Worm (Caenorhabditis elegans) whole organism, late embryonic: ENCODE data around the gene tyra-2.

Experiments
- C08G9.2 ChIP-seq: sonication (generic microtip); optimal IDR thresholded peaks from 2 replicates; lab custom pipeline; 2016; ENCODE audit warnings: mild to moderate bottlenecking, missing genetic modification characterization, moderate library complexity, missing compliant biosample characterization
- C38D4.7 ChIP-seq: fragments of 200-800 bp; sonication (Bioruptor generic); optimal IDR thresholded peaks from 2 replicates; lab custom pipeline; 2018; ENCODE audit warnings: mild to moderate bottlenecking, missing genetic modification characterization, moderate library complexity, missing compliant biosample characterization
- K02D7.2 ChIP-seq: sonication (generic microtip); optimal IDR thresholded peaks from 2 replicates; lab custom pipeline; 2017; ENCODE audit warnings: mild to moderate bottlenecking, missing genetic modification characterization, missing compliant biosample characterization
- T23F11.4 ChIP-seq: fragments of 200-800 bp; sonication (Bioruptor generic); optimal IDR thresholded peaks from 2 replicates; lab custom pipeline; 2018; ENCODE audit warnings: mild to moderate bottlenecking, missing genetic modification characterization, missing compliant biosample characterization
- ama-1 ChIP-seq: fragments of 150-350 bp; optimal IDR thresholded peaks from 2 replicates; lab custom pipeline; 2014
- ceh-14 ChIP-seq: sonication (generic microtip); optimal IDR thresholded peaks from 2 replicates; lab custom pipeline; 2016; ENCODE audit warnings: missing genotype, missing genetic modification characterization, missing compliant biosample characterization
- ceh-18 ChIP-seq: sonication (generic microtip); optimal IDR thresholded peaks from 2 replicates; lab custom pipeline; 2016; ENCODE audit warnings: missing genetic modification characterization, missing compliant biosample characterization
- ceh-22 ChIP-seq: sonication (generic microtip); optimal IDR thresholded peaks from 2 replicates; lab custom pipeline; 2017; ENCODE audit warnings: missing biosample characterization, missing genetic modification characterization
- ceh-24 ChIP-seq: sonication (generic microtip); optimal IDR thresholded peaks from 2 replicates; lab custom pipeline; 2016; ENCODE audit warnings: mild to moderate bottlenecking, missing genetic modification characterization, missing compliant biosample characterization
- ceh-30 ChIP-seq: fragments of 150-350 bp; optimal IDR thresholded peaks from 2 replicates; lab custom pipeline; 2014; ENCODE audit warnings: missing biosample characterization, missing genetic modification characterization
- ceh-31 ChIP-seq: sonication (generic microtip); optimal IDR thresholded peaks from 2 replicates; lab custom pipeline; 2016; ENCODE audit warnings: missing genetic modification characterization, missing compliant biosample characterization
- ceh-34 ChIP-seq: sonication (generic microtip); optimal IDR thresholded peaks from 2 replicates; lab custom pipeline; 2016; ENCODE audit warnings: mild to moderate bottlenecking, missing genetic modification characterization, missing compliant biosample characterization
- ceh-6 ChIP-seq: fragments of 200-800 bp; sonication (Bioruptor generic); optimal IDR thresholded peaks from 2 replicates; lab custom pipeline; 2018; ENCODE audit warnings: mild to moderate bottlenecking, missing genetic modification characterization, missing compliant biosample characterization
- ceh-9 ChIP-seq: sonication (generic microtip); optimal IDR thresholded peaks from 2 replicates; lab custom pipeline; 2016; ENCODE audit warnings: mild to moderate bottlenecking, missing genetic modification characterization, inconsistent platforms, missing compliant biosample characterization
- dmd-4 ChIP-seq: sonication (generic microtip); optimal IDR thresholded peaks from 2 replicates; lab custom pipeline; 2016; ENCODE audit warnings: borderline replicate concordance, missing genetic modification characterization, missing compliant biosample characterization
- dve-1 ChIP-seq: sonication (generic microtip); optimal IDR thresholded peaks from 2 replicates; lab custom pipeline; 2017; ENCODE audit warnings: antibody characterized with exemption, mild to moderate bottlenecking, missing genetic modification characterization, missing compliant biosample characterization
- elt-2 ChIP-seq: sonication (generic microtip); optimal IDR thresholded peaks from 2 replicates; lab custom pipeline; 2016; ENCODE audit warnings: missing genetic modification reagents, missing genetic modification characterization, missing compliant biosample characterization
- elt-4 ChIP-seq: sonication (generic microtip); optimal IDR thresholded peaks from 2 replicates; lab custom pipeline; 2016; ENCODE audit warnings: missing genetic modification characterization, missing compliant biosample characterization
- eyg-1 ChIP-seq: sonication (generic microtip); optimal IDR thresholded peaks from 2 replicates; lab custom pipeline; 2016; ENCODE audit warnings: missing genotype, missing genetic modification characterization, missing compliant biosample characterization
- fax-1 ChIP-seq: sonication (generic microtip); optimal IDR thresholded peaks from 2 replicates; lab custom pipeline; 2016; ENCODE audit warnings: missing genotype, missing genetic modification characterization, missing compliant biosample characterization
- fkh-10 ChIP-seq: fragments of 150-350 bp; optimal IDR thresholded peaks from 2 replicates; lab custom pipeline; 2014; ENCODE audit warnings: missing biosample characterization, missing genetic modification reagents, missing genetic modification characterization
- fkh-6 ChIP-seq: sonication (generic microtip); optimal IDR thresholded peaks from 2 replicates; lab custom pipeline; 2016; ENCODE audit warnings: missing genetic modification characterization, missing compliant biosample characterization
- hlh-15 ChIP-seq: sonication (generic microtip); optimal IDR thresholded peaks from 2 replicates; lab custom pipeline; 2016; ENCODE audit warnings: missing genetic modification characterization, missing compliant biosample characterization
- hlh-30 ChIP-seq: sonication (generic microtip); optimal IDR thresholded peaks from 2 replicates; lab custom pipeline; 2017; ENCODE audit warnings: antibody characterized with exemption, missing genetic modification characterization, missing compliant biosample characterization; ENCODE audit not compliant: insufficient read depth
- lin-11 ChIP-seq: fragments of 200-800 bp; sonication (Bioruptor generic); optimal IDR thresholded peaks from 2 replicates; lab custom pipeline; 2018; ENCODE audit warnings: mild to moderate bottlenecking, missing genetic modification characterization, missing compliant biosample characterization
- madf-2 ChIP-seq: sonication (generic microtip); optimal IDR thresholded peaks from 2 replicates; lab custom pipeline; 2017; ENCODE audit warnings: missing genetic modification characterization, missing compliant biosample characterization
- nfya-1 ChIP-seq: sonication (generic microtip); optimal IDR thresholded peaks from 2 replicates; lab custom pipeline; 2017; ENCODE audit warnings: missing genetic modification characterization, mild to moderate bottlenecking, missing compliant biosample characterization, antibody characterized with exemption, moderate library complexity
- nhr-11 ChIP-seq: fragments of 150-350 bp; optimal IDR thresholded peaks from 2 replicates; lab custom pipeline; 2014; ENCODE audit warnings: missing biosample characterization, missing genetic modification characterization
- nhr-232 ChIP-seq: sonication (generic microtip); optimal IDR thresholded peaks from 2 replicates; lab custom pipeline; 2016; ENCODE audit warnings: missing genetic modification characterization, missing compliant biosample characterization
- odd-2 ChIP-seq: sonication (generic microtip); optimal IDR thresholded peaks from 2 replicates; lab custom pipeline; 2017; ENCODE audit warnings: antibody characterized with exemption, mild to moderate bottlenecking, missing genetic modification characterization, missing compliant biosample characterization
- pha-2 ChIP-seq: sonication (generic microtip); optimal IDR thresholded peaks from 2 replicates; lab custom pipeline; 2017; ENCODE audit warnings: mild to moderate bottlenecking, missing genetic modification characterization, missing compliant biosample characterization
- ref-2 ChIP-seq: sonication (generic microtip); optimal IDR thresholded peaks from 2 replicates; lab custom pipeline; 2016; ENCODE audit warnings: missing genetic modification characterization, missing compliant biosample characterization
- sox-4 ChIP-seq: sonication (generic microtip); optimal IDR thresholded peaks from 2 replicates; lab custom pipeline; 2017; ENCODE audit warnings: mild to moderate bottlenecking, missing genetic modification characterization, inconsistent platforms, missing compliant biosample characterization
- tbx-2 ChIP-seq: sonication (generic microtip); optimal IDR thresholded peaks from 2 replicates; lab custom pipeline; 2016; ENCODE audit warnings: missing genetic modification characterization, missing compliant biosample characterization
- tbx-7 ChIP-seq: sonication (generic microtip); optimal IDR thresholded peaks from 2 replicates; lab custom pipeline; 2016; ENCODE audit warnings: missing genotype, missing genetic modification characterization, missing compliant biosample characterization
- unc-3 ChIP-seq, 2 experiments: fragments of 200-800 bp in 1 of 2; sonication (Bioruptor generic) in 1 of 2; sonication (generic microtip) in 1 of 2; conservative IDR thresholded peaks in 1 of 2; optimal IDR thresholded peaks in 1 of 2; 2 replicates each; pipeline versions ENCODE4 v1.3.6 to Lab custom; 2016 to 2022; ENCODE audit warnings: missing compliant biosample characterization in 2 of 2, missing genetic modification characterization in 2 of 2, missing genetic modification reagents in 1 of 2
- unc-42 ChIP-seq: sonication (generic microtip); optimal IDR thresholded peaks from 2 replicates; lab custom pipeline; 2016; ENCODE audit warnings: missing genotype, missing genetic modification characterization, missing compliant biosample characterization
- zip-5 ChIP-seq: sonication (generic microtip); optimal IDR thresholded peaks from 2 replicates; lab custom pipeline; 2016; ENCODE audit warnings: missing genetic modification characterization, missing compliant biosample characterization
- ztf-16 ChIP-seq: sonication (generic microtip); optimal IDR thresholded peaks from 2 replicates; lab custom pipeline; 2017; ENCODE audit warnings: missing genetic modification characterization, missing compliant biosample characterization

Gene tyra-2

DNA sequence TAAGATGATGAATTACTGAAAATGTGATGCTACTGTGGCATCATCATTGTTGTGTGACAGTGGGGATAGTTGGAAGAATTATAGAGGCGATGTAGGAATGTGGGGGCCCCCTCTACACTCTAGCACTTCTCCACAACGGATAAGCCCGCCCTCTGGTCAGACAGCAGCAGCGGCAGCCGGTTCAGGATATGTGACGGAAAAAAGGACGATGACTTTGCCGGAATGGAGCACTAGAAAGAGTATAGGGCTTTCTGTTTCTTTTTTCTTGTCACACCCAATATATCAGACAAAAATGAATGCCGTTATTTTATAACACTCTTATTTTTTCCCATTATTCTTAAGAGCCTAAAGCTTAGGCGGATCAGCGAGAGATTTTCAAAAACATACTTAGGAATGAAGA, at the start of gene tyra-2:
Gene tyra-2, minus strand, starts transcription at position 101 of the 400 bp plus-strand sequence.
- TF ChIP-seq elt-2 (tag; lab: Kevin White, UChicago) (no peak), zip-5 (tag; lab: Kevin White, UChicago) (no peak), tbx-2 (tag; lab: Kevin White, UChicago) (no peak), ceh-24 (no peak), nhr-232 (tag; lab: Kevin White, UChicago) (no peak), fkh-10 (GFP tag; lab: Kevin White, UChicago) (no peak), ceh-9 (no peak), tbx-7 (tag; lab: Kevin White, UChicago) (no peak), hlh-15 (tag; lab: Kevin White, UChicago) (no peak), ceh-34 (tag; lab: Kevin White, UChicago) (no peak), nfya-1 (tag; lab: Kevin White, UChicago) (no peak), ref-2 (tag; lab: Kevin White, UChicago) (no peak), T23F11.4 (GFP tag; lab: Kevin White, UChicago) (no peak), dve-1 (tag; lab: Kevin White, UChicago) (no peak), ceh-22 (tag; lab: Kevin White, UChicago) (no peak), ceh-18 (tag; lab: Kevin White, UChicago) (no peak), hlh-30 (no peak), fkh-6 (tag; lab: Kevin White, UChicago) (no peak)

DNA sequence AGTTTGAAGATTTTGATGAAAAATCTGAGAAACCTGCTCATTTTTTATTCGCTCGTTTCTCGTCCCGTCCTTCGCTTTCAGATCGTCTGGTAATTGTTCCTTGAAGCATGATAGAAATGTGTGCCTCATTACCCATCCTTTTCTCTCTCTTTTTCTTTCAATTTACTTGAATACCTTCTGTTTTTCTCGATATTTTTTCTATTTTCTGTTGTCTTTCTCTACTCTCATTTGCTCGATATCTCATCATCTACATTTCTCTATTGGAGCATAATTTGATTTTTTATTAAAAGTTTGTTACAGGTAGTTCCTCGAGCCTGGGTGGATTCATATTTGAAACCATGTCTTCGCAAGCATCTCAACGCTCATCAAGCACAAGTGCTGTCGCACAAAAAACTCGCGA, 44.9 kb upstream of the tyra-2 start, which contains the start of gene ubc-17:
Gene ubc-17, plus strand, starts transcription at position 301 of the 400 bp plus-strand sequence.
- TF ChIP-seq nfya-1 (tag; lab: Kevin White, UChicago) = no peak

ce11 chrX:7040760-7041159, 35.4 kb upstream of the tyra-2 start:
- TF ChIP-seq C38D4.7 (GFP tag; lab: Kevin White, UChicago) (no peak), elt-4 (tag; lab: Kevin White, UChicago) (no peak), T23F11.4 (GFP tag; lab: Kevin White, UChicago) (no peak), nhr-11 (tag; lab: Kevin White, UChicago) (no peak), C08G9.2 (no peak), unc-42 (tag; lab: Kevin White, UChicago) (peak; percentile 100), lin-11 (tag; lab: Kevin White, UChicago) (no peak), sox-4 (no peak), madf-2 (tag; lab: Kevin White, UChicago) (no peak), ceh-31 (tag; lab: Kevin White, UChicago) (peak; percentile 29), ceh-24 (no peak), unc-3 (GFP tag; conservative IDR thresholded peaks at IDR 0.05; lab: Robert Waterston, UW) (no peak), unc-3 (tag; optimal IDR thresholded peaks at IDR 0.05; lab: Kevin White, UChicago) (no peak), eyg-1 (tag; lab: Kevin White, UChicago) (no peak), ceh-6 (GFP tag; lab: Kevin White, UChicago) (no peak), pha-2 (tag; lab: Kevin White, UChicago) (no peak), hlh-30 (no peak)

DNA sequence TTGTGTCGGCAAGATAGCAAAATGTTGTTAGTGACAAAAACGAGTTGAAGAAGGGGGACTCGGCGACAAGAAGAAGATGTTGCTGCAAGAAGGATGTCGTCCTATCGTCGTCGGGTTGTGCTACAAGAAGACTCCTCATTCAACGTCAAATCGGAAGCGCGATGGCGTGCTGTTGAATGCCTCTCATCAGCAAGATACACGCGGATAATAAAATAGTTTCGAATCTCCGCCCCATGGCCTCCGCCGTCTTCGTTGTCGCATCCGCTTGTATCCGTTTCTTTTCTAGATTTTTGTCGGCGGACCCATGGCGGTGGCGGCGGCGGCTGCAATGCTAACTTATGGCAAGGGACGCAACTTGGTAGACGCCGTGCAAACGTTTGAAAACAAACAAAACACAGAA, 32.6 kb upstream of the tyra-2 start:
- TF ChIP-seq ama-1 (lab: Kevin White, UChicago) = no peak
- no peak for TF ChIP-seq unc-3 (GFP tag; conservative IDR thresholded peaks at IDR 0.05; lab: Robert Waterston, UW)
- TF ChIP-seq unc-3 (tag; optimal IDR thresholded peaks at IDR 0.05; lab: Kevin White, UChicago) = no peak
- no peak for TF ChIP-seq ceh-22 (tag; lab: Kevin White, UChicago)
- peak; percentile 38 for TF ChIP-seq unc-42 (tag; lab: Kevin White, UChicago)
- TF ChIP-seq T23F11.4 (GFP tag; lab: Kevin White, UChicago) = no peak
- TF ChIP-seq ceh-34 (tag; lab: Kevin White, UChicago) = no peak

- TF ChIP-seq ztf-16 (tag; lab: Kevin White, UChicago) = no peak
- TF ChIP-seq K02D7.2 (tag; lab: Kevin White, UChicago) = no peak
- TF ChIP-seq lin-11 (tag; lab: Kevin White, UChicago) = no peak
- no peak for TF ChIP-seq ceh-30
- TF ChIP-seq ceh-14 (tag; lab: Kevin White, UChicago) = no peak
- TF ChIP-seq dmd-4 (tag; lab: Kevin White, UChicago) = no peak
- no peak for TF ChIP-seq odd-2 (tag; lab: Kevin White, UChicago)
- no peak for TF ChIP-seq fax-1 (tag; lab: Kevin White, UChicago)
- TF ChIP-seq ama-1 (lab: Kevin White, UChicago) = no peak
- no peak for TF ChIP-seq madf-2 (tag; lab: Kevin White, UChicago)
These were observed 30.6 kb upstream of the tyra-2 start, which contains the start of gene cest-19 for ce11 chrX:7035937-7036336. Gene cest-19 (minus strand): TSS chrX:7036037.
